Fruit fly (Drosophila melanogaster) whole organism: ENCODE data around the gene wus.

Experiments used
- CG8478 ChIP-seq: fragments of >200 bp; optimal IDR thresholded peaks from 2 replicates; lab custom pipeline; 2018; ENCODE audit warnings: inconsistent platforms
- EcR ChIP-seq, 2 experiments: fragments of >200 bp; optimal IDR thresholded peaks; 2 replicates each; lab custom pipeline; 2017; ENCODE audit warnings: missing biosample characterization in 2 of 2, missing genetic modification characterization in 2 of 2, missing genetic modification reagents in 2 of 2
- pan ChIP-seq: fragments of >200 bp; optimal IDR thresholded peaks from 2 replicates; lab custom pipeline; 2017
- psq ChIP-seq: fragments of >200 bp; optimal IDR thresholded peaks from 2 replicates; lab custom pipeline; 2017
- usp ChIP-seq: fragments of >200 bp; optimal IDR thresholded peaks from 2 replicates; lab custom pipeline; 2017; ENCODE audit warnings: missing biosample characterization, missing genetic modification characterization, mixed read lengths

- no peak for TF ChIP-seq usp (GFP tag; lab: Kevin White, UChicago)
- TF ChIP-seq CG8478 (lab: Kevin White, UChicago) = no peak
- TF ChIP-seq psq (lab: Kevin White, UChicago) = no peak
- no peak for TF ChIP-seq pan (lab: Kevin White, UChicago)
- TF ChIP-seq EcR (GFP tag; optimal IDR thresholded peaks at IDR 0.05; lab: Kevin White, UChicago) = no peak
Measured at dm6 chrX:16893034-16893433, 47.6 kb downstream of the wus start.
